Fruit fly (Drosophila melanogaster) whole organism, embryonic: Measurements from ENCODE around the gene prt.

Source experiments
- C15 ChIP-seq: fragments of 200-800 bp; sonication (Bioruptor generic); IDR thresholded peaks from 3 replicates; pipeline ENCODE4 v1.3.6; 2022; ENCODE audit warnings: missing biosample characterization, missing genetic modification characterization
- CG1024 ChIP-seq: fragments of 200-800 bp; sonication (Bioruptor generic); IDR thresholded peaks from 2 replicates; pipeline ENCODE4 v1.3.6; 2022; ENCODE audit warnings: missing biosample characterization, missing genetic modification characterization
- CG10431 ChIP-seq: fragments of 200-800 bp; sonication (Bioruptor generic); optimal IDR thresholded peaks from 3 replicates; lab custom pipeline; 2018; ENCODE audit warnings: missing biosample characterization, mild to moderate bottlenecking, missing genetic modification characterization
- CG11696 ChIP-seq: fragments of 200-800 bp; sonication (Bioruptor generic); IDR thresholded peaks from 2 replicates; pipeline ENCODE4 v1.3.6; 2022; ENCODE audit warnings: missing biosample characterization, missing genetic modification characterization
- CG12942 ChIP-seq: fragments of 200-800 bp; sonication (Bioruptor generic); optimal IDR thresholded peaks from 3 replicates; lab custom pipeline; 2016; ENCODE audit warnings: missing biosample characterization, missing genetic modification characterization
- CG13894 ChIP-seq: fragments of 200-800 bp; sonication (Bioruptor generic); optimal IDR thresholded peaks from 3 replicates; lab custom pipeline; 2018; ENCODE audit warnings: missing biosample characterization, mild to moderate bottlenecking, missing genetic modification characterization, moderate library complexity
- CG14667 ChIP-seq: fragments of 200-800 bp; sonication (Bioruptor generic); IDR thresholded peaks from 2 replicates; pipeline ENCODE4 v1.3.6; 2022; ENCODE audit warnings: missing biosample characterization, missing genetic modification characterization
- CG3847 ChIP-seq: fragments of 200-800 bp; sonication (Bioruptor generic); IDR thresholded peaks from 2 replicates; pipeline ENCODE4 v1.3.6; 2022; ENCODE audit warnings: missing biosample characterization, missing genetic modification characterization
- CG4282 ChIP-seq: fragments of 200-800 bp; sonication (Bioruptor generic); optimal IDR thresholded peaks from 2 replicates; lab custom pipeline; 2016; ENCODE audit warnings: missing biosample characterization, missing genetic modification characterization
- CG6254 ChIP-seq: fragments of 200-800 bp; sonication (Bioruptor generic); optimal IDR thresholded peaks from 3 replicates; lab custom pipeline; 2017; ENCODE audit warnings: mild to moderate bottlenecking, missing biosample characterization, missing genetic modification reagents, missing genetic modification characterization
- CG6689 ChIP-seq: fragments of 200-800 bp; sonication (Bioruptor generic); IDR thresholded peaks from 2 replicates; pipeline ENCODE4 v1.3.6; 2022; ENCODE audit warnings: missing biosample characterization, missing genetic modification characterization
- CG7271 ChIP-seq: fragments of 200-800 bp; sonication (Bioruptor generic); optimal IDR thresholded peaks from 2 replicates; lab custom pipeline; 2018; ENCODE audit warnings: missing biosample characterization, mild to moderate bottlenecking, missing genetic modification characterization, moderate library complexity
- CG7786 ChIP-seq: fragments of 200-800 bp; sonication (Bioruptor generic); optimal IDR thresholded peaks from 2 replicates; lab custom pipeline; 2016; ENCODE audit warnings: missing biosample characterization, missing genetic modification characterization
- CG9876 ChIP-seq: fragments of 200-800 bp; sonication (Bioruptor generic); optimal IDR thresholded peaks from 2 replicates; lab custom pipeline; 2016; ENCODE audit warnings: missing biosample characterization, missing genetic modification characterization
- CG9932 ChIP-seq: fragments of 200-800 bp; sonication (Bioruptor generic); IDR thresholded peaks from 2 replicates; pipeline ENCODE4 v1.3.6; 2022; ENCODE audit warnings: missing biosample characterization, missing genetic modification characterization
- Camta ChIP-seq: fragments of 200-800 bp; sonication (Bioruptor generic); optimal IDR thresholded peaks from 2 replicates; lab custom pipeline; 2016; ENCODE audit warnings: missing biosample characterization, missing genetic modification characterization
- Doc3 ChIP-seq: fragments of 200-800 bp; sonication (Bioruptor generic); IDR thresholded peaks from 3 replicates; pipeline ENCODE4 v1.3.6; 2022; ENCODE audit warnings: missing biosample characterization, missing genetic modification characterization; ENCODE audit not compliant: partially characterized antibody
- Dref ChIP-seq: fragments of 200-800 bp; sonication (Bioruptor generic); IDR thresholded peaks from 2 replicates; pipeline ENCODE4 v1.3.6; 2022; ENCODE audit warnings: missing biosample characterization, missing genetic modification characterization
- Gug ChIP-seq: fragments of 200-800 bp; sonication (Bioruptor generic); IDR thresholded peaks from 4 replicates; pipeline ENCODE4 v1.3.6; 2022; ENCODE audit warnings: missing biosample characterization, missing genetic modification characterization
- Meics ChIP-seq: fragments of 200-800 bp; sonication (Bioruptor generic); optimal IDR thresholded peaks from 2 replicates; lab custom pipeline; 2017; ENCODE audit warnings: missing biosample characterization, mild to moderate bottlenecking, missing genetic modification characterization
- NFAT ChIP-seq: fragments of 200-800 bp; sonication (Bioruptor generic); IDR thresholded peaks from 2 replicates; pipeline ENCODE4 v1.3.6; 2022; ENCODE audit warnings: missing biosample characterization, missing genetic modification characterization
- PHDP ChIP-seq: fragments of 200-800 bp; sonication (Bioruptor generic); optimal IDR thresholded peaks from 3 replicates; lab custom pipeline; 2018; ENCODE audit warnings: missing biosample characterization, mild to moderate bottlenecking, missing genetic modification characterization, moderate library complexity
- Side ChIP-seq: fragments of 200-800 bp; sonication (Bioruptor generic); optimal IDR thresholded peaks from 2 replicates; lab custom pipeline; 2016; ENCODE audit warnings: missing biosample characterization, missing genetic modification characterization
- Xrp1 ChIP-seq: fragments of 200-800 bp; sonication (Bioruptor generic); IDR thresholded peaks from 2 replicates; pipeline ENCODE4 v1.3.6; 2022; ENCODE audit warnings: missing biosample characterization, missing genetic modification characterization
- ab ChIP-seq: fragments of 200-800 bp; sonication (Bioruptor generic); optimal IDR thresholded peaks from 2 replicates; lab custom pipeline; 2016; ENCODE audit warnings: missing biosample characterization, missing genetic modification characterization
- ase ChIP-seq: fragments of 200-800 bp; sonication (Bioruptor generic); IDR thresholded peaks from 3 replicates; pipeline ENCODE4 v1.3.6; 2022; ENCODE audit warnings: missing biosample characterization, missing genetic modification characterization
- cad ChIP-seq: fragments of >200 bp; optimal IDR thresholded peaks from 2 replicates; lab custom pipeline; 2017; ENCODE audit warnings: missing biosample characterization, missing genetic modification characterization
- caup ChIP-seq: fragments of 200-800 bp; sonication (Bioruptor generic); optimal IDR thresholded peaks from 3 replicates; lab custom pipeline; 2017; ENCODE audit warnings: missing biosample characterization, mild to moderate bottlenecking, missing genetic modification characterization, moderate library complexity; ENCODE audit not compliant: severe bottlenecking
- chn ChIP-seq: fragments of 200-800 bp; sonication (Bioruptor generic); optimal IDR thresholded peaks from 2 replicates; lab custom pipeline; 2016; ENCODE audit warnings: missing biosample characterization, missing genetic modification characterization
- dimm ChIP-seq: fragments of 200-800 bp; sonication (Bioruptor generic); IDR thresholded peaks from 2 replicates; pipeline ENCODE4 v1.3.6; 2022; ENCODE audit warnings: missing biosample characterization, missing genetic modification characterization
- fd96Cb ChIP-seq: fragments of 200-800 bp; sonication (Bioruptor generic); optimal IDR thresholded peaks from 2 replicates; lab custom pipeline; 2018; ENCODE audit warnings: missing biosample characterization, mild to moderate bottlenecking, missing genetic modification characterization, moderate library complexity
- ftz-f1 ChIP-seq: fragments of 200-800 bp; sonication (Bioruptor generic); optimal IDR thresholded peaks from 2 replicates; lab custom pipeline; 2016; ENCODE audit warnings: missing biosample characterization, missing genetic modification characterization
- gcm ChIP-seq: fragments of 200-800 bp; sonication (Bioruptor generic); optimal IDR thresholded peaks from 2 replicates; lab custom pipeline; 2019; ENCODE audit warnings: missing biosample characterization, mild to moderate bottlenecking, missing genetic modification characterization, moderate library complexity
- hkb ChIP-seq, 2 experiments: fragments of 200-800 bp in 1 of 2; fragments of >200 bp in 1 of 2; sonication (Bioruptor generic) in 1 of 2; IDR thresholded peaks in 1 of 2; optimal IDR thresholded peaks in 1 of 2; 2 replicates each; pipeline versions ENCODE4 v1.3.6 to Lab custom; 2017 to 2022; ENCODE audit warnings: missing biosample characterization in 1 of 2, missing genetic modification characterization in 1 of 2
- hth ChIP-seq: fragments of >200 bp; optimal IDR thresholded peaks from 2 replicates; lab custom pipeline; 2017; ENCODE audit warnings: inconsistent platforms
- kah ChIP-seq: fragments of 200-800 bp; sonication (Bioruptor generic); optimal IDR thresholded peaks from 2 replicates; lab custom pipeline; 2018; ENCODE audit warnings: missing biosample characterization, mild to moderate bottlenecking, missing genetic modification characterization
- kay ChIP-seq: fragments of 200-800 bp; sonication (Bioruptor generic); optimal IDR thresholded peaks from 2 replicates; lab custom pipeline; 2016; ENCODE audit warnings: missing biosample characterization, missing genetic modification characterization
- lilli ChIP-seq: fragments of 200-800 bp; sonication (Bioruptor generic); optimal IDR thresholded peaks from 3 replicates; lab custom pipeline; 2016; ENCODE audit warnings: missing biosample characterization, missing genetic modification characterization
- nom ChIP-seq: fragments of 200-800 bp; sonication (Bioruptor generic); optimal IDR thresholded peaks from 2 replicates; lab custom pipeline; 2017; ENCODE audit warnings: missing biosample characterization, missing genetic modification characterization, mild to moderate bottlenecking, moderate library complexity, missing genetic modification reagents
- onecut ChIP-seq: fragments of 200-800 bp; sonication (Bioruptor generic); IDR thresholded peaks from 2 replicates; pipeline ENCODE4 v1.3.6; 2022; ENCODE audit warnings: missing biosample characterization, missing genetic modification characterization
- pita ChIP-seq: fragments of 200-800 bp; sonication (Bioruptor generic); optimal IDR thresholded peaks from 2 replicates; lab custom pipeline; 2017; ENCODE audit warnings: missing biosample characterization, mild to moderate bottlenecking, missing genetic modification characterization
- psq ChIP-seq: fragments of 200-800 bp; sonication (Bioruptor generic); optimal IDR thresholded peaks from 2 replicates; lab custom pipeline; 2017; ENCODE audit warnings: missing biosample characterization, missing genetic modification characterization
- ro ChIP-seq: fragments of 200-800 bp; sonication (Bioruptor generic); IDR thresholded peaks from 2 replicates; pipeline ENCODE4 v1.3.6; 2022; ENCODE audit warnings: missing biosample characterization, missing genetic modification characterization
- scrt ChIP-seq: fragments of 200-800 bp; sonication (Bioruptor generic); optimal IDR thresholded peaks from 2 replicates; lab custom pipeline; 2018; ENCODE audit warnings: missing biosample characterization, mild to moderate bottlenecking, missing genetic modification characterization, moderate library complexity
- sd ChIP-seq: fragments of 200-800 bp; sonication (Bioruptor generic); optimal IDR thresholded peaks from 3 replicates; lab custom pipeline; 2018; ENCODE audit warnings: missing biosample characterization, mild to moderate bottlenecking, missing genetic modification characterization, moderate library complexity
- slou ChIP-seq: fragments of 200-800 bp; sonication (Bioruptor generic); optimal IDR thresholded peaks from 3 replicates; lab custom pipeline; 2016; ENCODE audit warnings: missing biosample characterization, missing genetic modification characterization
- toy ChIP-seq: fragments of 200-800 bp; sonication (Bioruptor generic); IDR thresholded peaks from 2 replicates; pipeline ENCODE4 v1.3.6; 2022; ENCODE audit warnings: missing biosample characterization, missing genetic modification characterization
- twi ChIP-seq: fragments of 200-800 bp; optimal IDR thresholded peaks from 2 replicates; lab custom pipeline; 2019; ENCODE audit warnings: missing biosample characterization, mild to moderate bottlenecking, missing genetic modification characterization, moderate library complexity
- vnd ChIP-seq: fragments of 200-800 bp; sonication (Bioruptor generic); IDR thresholded peaks from 3 replicates; pipeline ENCODE4 v1.3.6; 2022; ENCODE audit warnings: missing biosample characterization, missing genetic modification characterization; ENCODE audit not compliant: partially characterized antibody
- z ChIP-seq: fragments of 200-800 bp; sonication (Bioruptor generic); IDR thresholded peaks from 3 replicates; pipeline ENCODE4 v1.3.6; 2022; ENCODE audit warnings: missing biosample characterization, missing genetic modification characterization
- zen ChIP-seq: fragments of 200-800 bp; sonication (Bioruptor generic); optimal IDR thresholded peaks from 3 replicates; lab custom pipeline; 2018; ENCODE audit warnings: missing biosample characterization, mild to moderate bottlenecking, missing genetic modification characterization, moderate library complexity

The prt gene

DNA sequence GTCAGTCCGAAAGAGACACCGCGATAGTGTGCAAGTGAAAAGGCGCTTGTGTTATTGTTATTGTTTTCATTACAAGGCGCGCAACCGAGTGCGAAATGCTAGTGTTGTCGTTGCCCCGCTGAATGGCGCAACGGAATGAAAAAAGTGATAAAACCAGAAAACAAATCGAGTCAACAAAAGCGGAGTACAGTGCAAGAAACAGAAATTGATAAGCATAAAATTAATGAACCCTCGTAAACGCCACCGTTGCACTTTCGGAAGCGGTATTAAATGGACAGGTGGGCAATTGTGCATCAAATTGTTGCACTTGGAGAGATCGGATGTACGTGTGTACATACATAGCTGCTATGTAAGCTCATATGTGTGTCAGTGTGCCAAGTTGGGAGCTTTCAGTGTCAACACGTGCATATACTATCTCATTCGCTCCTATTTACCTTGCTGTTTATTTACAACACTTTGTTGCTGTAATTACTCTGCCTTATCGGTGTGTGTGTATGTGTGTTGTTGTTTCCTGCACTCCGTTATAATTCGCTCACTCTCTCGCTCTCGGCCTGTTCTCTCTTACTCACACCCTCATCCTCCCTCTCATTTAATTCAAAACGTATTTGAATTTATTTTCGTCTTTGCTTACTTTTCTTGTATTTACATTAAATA lies 24.7 kb upstream of the prt start:
- no peak for TF ChIP-seq zen
- peak; percentile 39; the same call in 1 of the 2 replicates for TF ChIP-seq dimm (GFP tag; lab: Robert Waterston, UW)
- TF ChIP-seq CG7786 (GFP tag; lab: Kevin White, UChicago) = no peak
- TF ChIP-seq z (GFP tag; lab: Robert Waterston, UW) = peak; percentile 56; the same call in 1 of the 3 replicates
- peak; percentile 49 for TF ChIP-seq Side (GFP tag; lab: Kevin White, UChicago)
- TF ChIP-seq ftz-f1 (GFP tag; lab: Kevin White, UChicago) = no peak
- TF ChIP-seq Camta (GFP tag; lab: Kevin White, UChicago) = peak; percentile 49
- TF ChIP-seq pita = no peak
- peak; percentile 68 for TF ChIP-seq Meics (GFP tag; lab: Kevin White, UChicago)
- no peak for TF ChIP-seq vnd
- no peak for TF ChIP-seq CG6689 (GFP tag; lab: Robert Waterston, UW)
- TF ChIP-seq ab = no peak
- TF ChIP-seq scrt (GFP tag; lab: Kevin White, UChicago) = no peak
- TF ChIP-seq twi = no peak
- TF ChIP-seq CG1024 (GFP tag; lab: Robert Waterston, UW) = peak; percentile 77
- no peak for TF ChIP-seq CG13894 (tag; lab: Kevin White, UChicago)
- TF ChIP-seq C15 = no peak
- peak; percentile 27 for TF ChIP-seq caup
- TF ChIP-seq toy = no peak; the same call in 1 of the 2 replicates
- TF ChIP-seq lilli (GFP tag; lab: Kevin White, UChicago) = no peak
- TF ChIP-seq CG7271 (tag; lab: Kevin White, UChicago) = no peak
- no peak for TF ChIP-seq Doc3 (GFP tag; lab: Robert Waterston, UW)
- no peak for TF ChIP-seq ro (GFP tag; lab: Robert Waterston, UW)
- TF ChIP-seq CG9876 = peak; percentile 25
- TF ChIP-seq Xrp1 (GFP tag; lab: Robert Waterston, UW) = peak; percentile 90
- peak; percentile 50; the same call in 1 of the 3 replicates for TF ChIP-seq ase
- TF ChIP-seq psq (GFP tag; lab: Kevin White, UChicago) = no peak
- peak; percentile 56 for TF ChIP-seq CG11696 (GFP tag; lab: Robert Waterston, UW)
- peak; percentile 41 for TF ChIP-seq kay
- 0 out of 2 replicates have a peak, but pooled peaks have one; percentile 5 for TF ChIP-seq CG9932 (GFP tag; lab: Robert Waterston, UW)
- TF ChIP-seq CG3847 (GFP tag; lab: Robert Waterston, UW) = no peak
- no peak for TF ChIP-seq CG14667
- peak; percentile 3 for TF ChIP-seq fd96Cb (tag; lab: Kevin White, UChicago)
- no peak for TF ChIP-seq NFAT (GFP tag; lab: Robert Waterston, UW)
- no peak for TF ChIP-seq CG4282 (GFP tag; lab: Kevin White, UChicago)
- peak; percentile 19 for TF ChIP-seq PHDP (tag; lab: Kevin White, UChicago)
- no peak for TF ChIP-seq CG12942 (GFP tag; lab: Kevin White, UChicago)
- TF ChIP-seq kah (GFP tag; lab: Kevin White, UChicago) = peak; percentile 31
- TF ChIP-seq cad (GFP tag; lab: Kevin White, UChicago) = no peak
- TF ChIP-seq nom = peak; percentile 54
- no peak for TF ChIP-seq hth (lab: Kevin White, UChicago)
- peak; percentile 75 for TF ChIP-seq onecut (GFP tag; lab: Robert Waterston, UW)
- TF ChIP-seq hkb (optimal IDR thresholded peaks at IDR 0.05; lab: Kevin White, UChicago) = no peak
- peak; percentile 89 for TF ChIP-seq hkb (GFP tag; IDR thresholded peaks at IDR 0.05; lab: Robert Waterston, UW)
- peak; percentile 71 for TF ChIP-seq CG6254 (GFP tag; lab: Kevin White, UChicago)
- no peak for TF ChIP-seq CG10431 (GFP tag; lab: Kevin White, UChicago)
- TF ChIP-seq Dref (GFP tag; lab: Robert Waterston, UW) = no peak
- TF ChIP-seq slou (GFP tag; lab: Kevin White, UChicago) = no peak
- no peak for TF ChIP-seq Gug (GFP tag; lab: Robert Waterston, UW)
- no peak for TF ChIP-seq sd (tag; lab: Kevin White, UChicago)
- TF ChIP-seq chn (GFP tag; lab: Kevin White, UChicago) = no peak
- peak; percentile 26 for TF ChIP-seq gcm (GFP tag; lab: Kevin White, UChicago)
